Worm (Caenorhabditis elegans): ENCODE data around the gene hmg-1.2.

- TF ChIP-seq hnd-1 (tag; optimal IDR thresholded peaks at IDR 0.05) (no peak), ama-1 (optimal IDR thresholded peaks at IDR 0.05) (no peak), ceh-36 (tag; optimal IDR thresholded peaks at IDR 0.05) (no peak), hmbx-1 (tag; optimal IDR thresholded peaks at IDR 0.05) (no peak), ceh-13 (GFP tag; optimal IDR thresholded peaks at IDR 0.05) (no peak)
These were observed 1.8 kb upstream of the hmg-1.2 start, which contains the start of gene C18F10.7 for ce11 chrIII:6278301-6278827.
